Worm (Caenorhabditis elegans): Measurements from ENCODE around the gene srn-1.

- TF ChIP-seq him-1 (tag; optimal IDR thresholded peaks at IDR 0.05) (no peak), dao-5 (tag; optimal IDR thresholded peaks at IDR 0.05) (no peak), W03F9.2 (tag; optimal IDR thresholded peaks at IDR 0.05) (no peak)
Observed at ce11 chrV:6280067-6280466, 6.2 kb downstream of the srn-1 start.

Data from whole organism, L4/young adult.